Worm (Caenorhabditis elegans) whole organism, L4 larva: ENCODE data around the gene pnn-1.

ENCODE experiments used
- D1046.2 ChIP-seq: fragments of 200-800 bp; sonication (Bioruptor generic); IDR thresholded peaks from 2 replicates; pipeline ENCODE4 v1.3.6; 2022; ENCODE audit warnings: missing genetic modification characterization, missing compliant biosample characterization
- F37D6.2 ChIP-seq: sonication (generic microtip); optimal IDR thresholded peaks from 2 replicates; lab custom pipeline; 2016; ENCODE audit warnings: mild to moderate bottlenecking, missing genetic modification characterization, missing compliant biosample characterization
- F49E8.2 ChIP-seq: sonication (generic microtip); optimal IDR thresholded peaks from 2 replicates; lab custom pipeline; 2016; ENCODE audit warnings: missing compliant biosample characterization, mild to moderate bottlenecking, missing genetic modification characterization, borderline replicate concordance
- T20F7.1 ChIP-seq: fragments of 200-800 bp; sonication (Bioruptor generic); optimal IDR thresholded peaks from 2 replicates; lab custom pipeline; 2018; ENCODE audit warnings: mild to moderate bottlenecking, missing genetic modification characterization, missing compliant biosample characterization
- Y105C5A.15 ChIP-seq: fragments of 200-800 bp; sonication (Bioruptor generic); IDR thresholded peaks from 2 replicates; pipeline ENCODE4 v1.3.6; 2022; ENCODE audit warnings: missing genetic modification characterization, missing compliant biosample characterization
- Y48G9A.11 ChIP-seq: fragments of 200-800 bp; sonication (Bioruptor generic); IDR thresholded peaks from 2 replicates; pipeline ENCODE4 v1.3.6; 2022; ENCODE audit warnings: missing genetic modification reagents, missing genetic modification characterization, missing compliant biosample characterization
- Y5F2A.4 ChIP-seq: fragments of 200-800 bp; sonication (Bioruptor generic); optimal IDR thresholded peaks from 2 replicates; lab custom pipeline; 2018; ENCODE audit warnings: mild to moderate bottlenecking, missing genetic modification characterization, missing compliant biosample characterization
- ZK337.2 ChIP-seq: fragments of 200-800 bp; sonication (Bioruptor generic); IDR thresholded peaks from 2 replicates; pipeline ENCODE4 v1.3.6; 2022; ENCODE audit warnings: missing genetic modification reagents, missing genetic modification characterization, missing compliant biosample characterization
- ZK546.5 ChIP-seq, 2 experiments: sonication (generic microtip); optimal IDR thresholded peaks; 2 replicates each; lab custom pipeline; 2017; ENCODE audit warnings: missing biosample characterization in 2 of 2, missing genetic modification characterization in 2 of 2
- aly-2 ChIP-seq: sonication (generic microtip); optimal IDR thresholded peaks from 2 replicates; lab custom pipeline; 2018; ENCODE audit warnings: missing biosample characterization, missing genetic modification characterization
- ama-1 ChIP-seq: fragments of 150-350 bp; optimal IDR thresholded peaks from 2 replicates; lab custom pipeline; 2014; ENCODE audit warnings: inconsistent platforms, mixed read lengths
- arid-1 ChIP-seq: fragments of 200-800 bp; sonication (Bioruptor generic); conservative IDR thresholded peaks from 2 replicates; pipeline ENCODE4 v1.3.6; 2022; ENCODE audit warnings: missing genetic modification reagents, missing genetic modification characterization, missing compliant biosample characterization
- ceh-20 ChIP-seq: fragments of 200-800 bp; sonication (Bioruptor generic); IDR thresholded peaks from 2 replicates; pipeline ENCODE4 v1.3.6; 2022; ENCODE audit warnings: missing genetic modification reagents, missing genetic modification characterization, missing compliant biosample characterization
- ceh-28 ChIP-seq: fragments of 150-350 bp; optimal IDR thresholded peaks from 2 replicates; lab custom pipeline; 2014; ENCODE audit warnings: missing biosample characterization, missing genetic modification reagents, missing genetic modification characterization
- ceh-44 ChIP-seq: fragments of 200-800 bp; sonication (Bioruptor generic); IDR thresholded peaks from 2 replicates; pipeline ENCODE4 v1.3.6; 2022; ENCODE audit warnings: missing genetic modification reagents, missing genetic modification characterization, missing compliant biosample characterization
- ceh-62 ChIP-seq: sonication (generic microtip); optimal IDR thresholded peaks from 2 replicates; lab custom pipeline; 2017; ENCODE audit warnings: missing biosample characterization, missing genetic modification characterization
- ctbp-1 ChIP-seq: fragments of 200-800 bp; sonication (Bioruptor generic); IDR thresholded peaks from 2 replicates; pipeline ENCODE4 v1.3.6; 2022; ENCODE audit warnings: missing genetic modification reagents, missing genetic modification characterization, missing compliant biosample characterization
- daf-16 ChIP-seq, 3 experiments: sonication (generic microtip); optimal IDR thresholded peaks; 2 replicates each; lab custom pipeline; 2016 to 2017; ENCODE audit warnings: missing genetic modification characterization in 3 of 3, missing genetic modification reagents in 3 of 3, mild to moderate bottlenecking in 2 of 3, missing compliant biosample characterization in 2 of 3, missing biosample characterization in 1 of 3, moderate library complexity in 1 of 3
- dmd-6 ChIP-seq: fragments of 200-800 bp; sonication (Bioruptor generic); IDR thresholded peaks from 2 replicates; pipeline ENCODE4 v1.3.6; 2022; ENCODE audit warnings: missing genetic modification reagents, missing genetic modification characterization, missing compliant biosample characterization
- dmd-8 ChIP-seq: fragments of 200-800 bp; sonication (Bioruptor generic); IDR thresholded peaks from 2 replicates; pipeline ENCODE4 v1.3.6; 2022; ENCODE audit warnings: missing genetic modification characterization, missing compliant biosample characterization
- dpl-1 ChIP-seq: fragments of 150-350 bp; optimal IDR thresholded peaks from 2 replicates; lab custom pipeline; 2014; ENCODE audit warnings: missing biosample characterization, missing genetic modification reagents, missing genetic modification characterization
- dve-1 ChIP-seq: sonication (generic microtip); optimal IDR thresholded peaks from 2 replicates; lab custom pipeline; 2017; ENCODE audit warnings: antibody characterized with exemption, mild to moderate bottlenecking, missing genetic modification characterization, missing compliant biosample characterization; ENCODE audit not compliant: insufficient read depth
- egl-27 ChIP-seq: sonication (generic microtip); optimal IDR thresholded peaks from 3 replicates; lab custom pipeline; 2017; ENCODE audit warnings: missing biosample characterization, missing genetic modification reagents, missing genetic modification characterization
- fos-1 ChIP-seq: fragments of 150-350 bp; optimal IDR thresholded peaks from 2 replicates; lab custom pipeline; 2014; ENCODE audit warnings: missing biosample characterization, missing genetic modification characterization
- hlh-11 ChIP-seq: fragments of 200-800 bp; sonication (Bioruptor generic); optimal IDR thresholded peaks from 2 replicates; lab custom pipeline; 2018; ENCODE audit warnings: mild to moderate bottlenecking, missing genetic modification characterization, missing compliant biosample characterization
- jun-1 ChIP-seq: fragments of 150-350 bp; optimal IDR thresholded peaks from 2 replicates; lab custom pipeline; 2014; ENCODE audit warnings: missing biosample characterization, missing genetic modification reagents, missing genetic modification characterization
- lin-13 ChIP-seq: fragments of 150-350 bp; optimal IDR thresholded peaks from 2 replicates; lab custom pipeline; 2014; ENCODE audit warnings: missing biosample characterization, missing genetic modification reagents, missing genetic modification characterization
- lin-15B ChIP-seq: fragments of 150-350 bp; sonication (generic microtip); optimal IDR thresholded peaks from 3 replicates; lab custom pipeline; 2014; ENCODE audit warnings: missing biosample characterization, missing genetic modification characterization
- lin-39 ChIP-seq: fragments of 150-350 bp; optimal IDR thresholded peaks from 2 replicates; lab custom pipeline; 2014; ENCODE audit warnings: missing biosample characterization, missing genetic modification reagents, missing genetic modification characterization
- lir-3 ChIP-seq: sonication (generic microtip); optimal IDR thresholded peaks from 2 replicates; lab custom pipeline; 2016; ENCODE audit warnings: mild to moderate bottlenecking, missing genetic modification characterization, missing compliant biosample characterization
- lsy-2 ChIP-seq, 2 experiments: fragments of 150-350 bp in 1 of 2; sonication (generic microtip) in 1 of 2; optimal IDR thresholded peaks; 2 replicates each; lab custom pipeline; 2014 to 2017; ENCODE audit warnings: missing biosample characterization in 2 of 2, missing genetic modification characterization in 2 of 2
- madf-9 ChIP-seq: fragments of 200-800 bp; sonication (Bioruptor generic); conservative IDR thresholded peaks from 2 replicates; pipeline ENCODE4 v1.3.6; 2022; ENCODE audit warnings: missing genetic modification reagents, missing genetic modification characterization, missing compliant biosample characterization
- mxl-2 ChIP-seq: fragments of 200-800 bp; sonication (Bioruptor generic); conservative IDR thresholded peaks from 2 replicates; pipeline ENCODE4 v1.3.6; 2022; ENCODE audit warnings: missing genetic modification reagents, missing genetic modification characterization, missing compliant biosample characterization
- mxl-3 ChIP-seq: fragments of 200-800 bp; sonication (Bioruptor generic); optimal IDR thresholded peaks from 2 replicates; lab custom pipeline; 2018; ENCODE audit warnings: mild to moderate bottlenecking, missing genetic modification characterization, missing compliant biosample characterization
- nhr-102 ChIP-seq: sonication (generic microtip); optimal IDR thresholded peaks from 2 replicates; lab custom pipeline; 2016; ENCODE audit warnings: mild to moderate bottlenecking, missing genetic modification characterization, moderate library complexity, missing compliant biosample characterization
- nhr-11 ChIP-seq: fragments of 150-350 bp; optimal IDR thresholded peaks from 2 replicates; lab custom pipeline; 2014; ENCODE audit warnings: missing biosample characterization, missing genetic modification characterization
- nhr-28 ChIP-seq: fragments of 150-350 bp; optimal IDR thresholded peaks from 2 replicates; lab custom pipeline; 2014; ENCODE audit warnings: missing biosample characterization, missing genetic modification characterization
- nhr-42 ChIP-seq: fragments of 200-800 bp; sonication (Bioruptor generic); IDR thresholded peaks from 2 replicates; pipeline ENCODE4 v1.3.6; 2022; ENCODE audit warnings: missing genetic modification characterization, missing compliant biosample characterization
- nhr-77 ChIP-seq: fragments of 150-350 bp; optimal IDR thresholded peaks from 2 replicates; lab custom pipeline; 2014; ENCODE audit warnings: missing biosample characterization, missing genetic modification characterization
- rbr-2 ChIP-seq: sonication (generic microtip); optimal IDR thresholded peaks from 2 replicates; lab custom pipeline; 2016; ENCODE audit warnings: missing genotype, missing genetic modification characterization, missing compliant biosample characterization
- saeg-2 ChIP-seq: fragments of 200-800 bp; sonication (Bioruptor generic); IDR thresholded peaks from 2 replicates; pipeline ENCODE4 v1.3.6; 2022; ENCODE audit warnings: missing genetic modification reagents, missing genetic modification characterization, missing compliant biosample characterization
- snpc-1.2 ChIP-seq: fragments of 200-800 bp; sonication (Bioruptor generic); IDR thresholded peaks from 2 replicates; pipeline ENCODE4 v1.3.6; 2022; ENCODE audit warnings: missing genetic modification reagents, missing genetic modification characterization, missing compliant biosample characterization
- spr-3 ChIP-seq: fragments of 200-800 bp; sonication (Bioruptor generic); optimal IDR thresholded peaks from 2 replicates; lab custom pipeline; 2018; ENCODE audit warnings: mild to moderate bottlenecking, missing genetic modification characterization, missing compliant biosample characterization
- tra-1 ChIP-seq: fragments of 200-800 bp; sonication (Bioruptor generic); IDR thresholded peaks from 2 replicates; pipeline ENCODE4 v1.3.6; 2022; ENCODE audit warnings: missing genetic modification reagents, missing genetic modification characterization, missing compliant biosample characterization
- unc-130 ChIP-seq: sonication (generic microtip); optimal IDR thresholded peaks from 2 replicates; lab custom pipeline; 2016; ENCODE audit warnings: missing genetic modification reagents, missing genetic modification characterization, missing compliant biosample characterization
- unc-39 ChIP-seq: sonication (generic microtip); optimal IDR thresholded peaks from 2 replicates; lab custom pipeline; 2017; ENCODE audit warnings: missing biosample characterization, missing genetic modification characterization
- unc-62 ChIP-seq, 3 experiments: fragments of 150-350 bp in 1 of 3; sonication (generic microtip); optimal IDR thresholded peaks in 2 of 3; peaks in 1 of 3; 1 replicate in 1 of 3; 2 replicates in 2 of 3; lab custom pipeline; 2014 to 2017; ENCODE audit warnings: missing biosample characterization in 3 of 3, missing genetic modification characterization in 3 of 3, missing genetic modification reagents in 3 of 3, missing genotype in 1 of 3
- zfp-2 ChIP-seq: sonication (generic microtip); optimal IDR thresholded peaks from 2 replicates; lab custom pipeline; 2016; ENCODE audit warnings: mild to moderate bottlenecking, missing genetic modification characterization, missing compliant biosample characterization
- zfp-3 ChIP-seq: fragments of 200-800 bp; sonication (Bioruptor generic); conservative IDR thresholded peaks from 2 replicates; pipeline ENCODE4 v1.3.6; 2022; ENCODE audit warnings: missing genetic modification reagents, missing genetic modification characterization, missing compliant biosample characterization
- zip-11 ChIP-seq: fragments of 200-800 bp; sonication (Bioruptor generic); IDR thresholded peaks from 2 replicates; pipeline ENCODE4 v1.3.6; 2022; ENCODE audit warnings: missing genetic modification characterization, missing compliant biosample characterization
- zip-2 ChIP-seq: fragments of 150-350 bp; optimal IDR thresholded peaks from 2 replicates; lab custom pipeline; 2014; ENCODE audit warnings: missing biosample characterization, missing genetic modification characterization
- ztf-7 ChIP-seq: fragments of 150-350 bp; optimal IDR thresholded peaks from 2 replicates; lab custom pipeline; 2014; ENCODE audit warnings: missing biosample characterization, missing genetic modification characterization

The pnn-1 gene

ce11 chrV:12937098-12937497, 33.8 kb upstream of the pnn-1 start, which contains the start of gene T16G1.6 (continued):
- no peak for TF ChIP-seq ZK546.5 (tag; optimal IDR thresholded peaks at IDR 0.05; lab: Kevin White, UChicago)
- TF ChIP-seq ceh-28 (tag; lab: Kevin White, UChicago), result no peak
- TF ChIP-seq T20F7.1 (GFP tag; lab: Kevin White, UChicago), result no peak
- no peak for TF ChIP-seq zfp-2 (tag; lab: Kevin White, UChicago)
- TF ChIP-seq mxl-2, result no peak
- TF ChIP-seq spr-3 (GFP tag; lab: Kevin White, UChicago), result no peak
- peak; percentile 80 for TF ChIP-seq nhr-77
- no peak for TF ChIP-seq unc-130 (GFP tag; lab: Kevin White, UChicago)
- TF ChIP-seq nhr-28 (tag; lab: Kevin White, UChicago), result peak; percentile 97
- no peak for TF ChIP-seq lir-3 (tag; lab: Kevin White, UChicago)
- peak; percentile 79 for TF ChIP-seq dve-1 (tag; lab: Kevin White, UChicago)
- TF ChIP-seq ceh-44 (GFP tag; lab: Robert Waterston, UW), result no peak
- TF ChIP-seq jun-1 (tag; lab: Kevin White, UChicago), result no peak
- TF ChIP-seq Y5F2A.4 (GFP tag; lab: Kevin White, UChicago), result no peak
- TF ChIP-seq nhr-102 (tag; lab: Kevin White, UChicago), result peak; percentile 71
- TF ChIP-seq unc-62 (GFP tag; optimal IDR thresholded peaks at IDR 0.05 in 1 of 2; lab: Kevin White, UChicago), result no peak
- TF ChIP-seq unc-62 (tag; optimal IDR thresholded peaks at IDR 0.05; lab: Kevin White, UChicago), result no peak
- no peak for TF ChIP-seq F49E8.2 (tag; lab: Kevin White, UChicago)
- no peak for TF ChIP-seq ceh-62
- no peak for TF ChIP-seq rbr-2 (tag; lab: Kevin White, UChicago)
- no peak for TF ChIP-seq dpl-1 (GFP tag; lab: Kevin White, UChicago)
- TF ChIP-seq dmd-6 (GFP tag; lab: Robert Waterston, UW), result peak; percentile 86
- no peak for TF ChIP-seq zfp-3
- peak; percentile 63 for TF ChIP-seq hlh-11
- TF ChIP-seq ZK337.2 (GFP tag; lab: Robert Waterston, UW), result no peak
- no peak for TF ChIP-seq F37D6.2 (tag; lab: Kevin White, UChicago)
- TF ChIP-seq mxl-3 (GFP tag; lab: Kevin White, UChicago), result no peak
- no peak for TF ChIP-seq arid-1 (GFP tag; lab: Robert Waterston, UW)
- no peak for TF ChIP-seq lsy-2 (tag; optimal IDR thresholded peaks at IDR 0.05; lab: Kevin White, UChicago)
- no peak for TF ChIP-seq snpc-1.2 (GFP tag; lab: Robert Waterston, UW)
- no peak for TF ChIP-seq fos-1
- TF ChIP-seq ama-1, result no peak
- TF ChIP-seq lin-15B (tag; lab: Kevin White, UChicago), result no peak
- no peak for TF ChIP-seq Y48G9A.11 (GFP tag; lab: Robert Waterston, UW)
- TF ChIP-seq nhr-11 (tag; lab: Kevin White, UChicago), result no peak
- TF ChIP-seq nhr-42 (GFP tag; lab: Robert Waterston, UW), result no peak
- no peak for TF ChIP-seq Y105C5A.15
- TF ChIP-seq zip-11 (GFP tag; lab: Robert Waterston, UW), result no peak
- no peak for TF ChIP-seq D1046.2 (GFP tag; lab: Robert Waterston, UW)
- TF ChIP-seq dmd-8 (GFP tag; lab: Robert Waterston, UW), result no peak
- TF ChIP-seq tra-1 (GFP tag; lab: Robert Waterston, UW), result no peak
- no peak for TF ChIP-seq aly-2 (tag; lab: Kevin White, UChicago)
- TF ChIP-seq madf-9 (GFP tag; lab: Robert Waterston, UW), result no peak
- no peak for TF ChIP-seq ztf-7 (tag; lab: Kevin White, UChicago)
- TF ChIP-seq daf-16 (GFP tag; optimal IDR thresholded peaks at IDR 0.05; lab: Kevin White, UChicago), result no peak
- peak; percentile 38 for TF ChIP-seq daf-16 (tag; optimal IDR thresholded peaks at IDR 0.05; lab: Kevin White, UChicago)
- TF ChIP-seq lin-13, result no peak
- no peak for TF ChIP-seq ceh-20 (GFP tag; lab: Robert Waterston, UW)
- TF ChIP-seq saeg-2 (GFP tag; lab: Robert Waterston, UW), result no peak
- no peak for TF ChIP-seq unc-39 (tag; lab: Kevin White, UChicago)
- no peak for TF ChIP-seq lin-39 (tag; lab: Kevin White, UChicago)
- no peak for TF ChIP-seq zip-2
- TF ChIP-seq ctbp-1 (GFP tag; lab: Robert Waterston, UW), result no peak
- no peak for TF ChIP-seq egl-27 (tag; lab: Kevin White, UChicago)
